Worm (Caenorhabditis elegans) whole organism, L1 larva: Measurements from ENCODE around the gene nhr-142.

ENCODE experiments used
- C04F5.9 ChIP-seq: sonication (generic microtip); optimal IDR thresholded peaks from 2 replicates; lab custom pipeline; 2016; ENCODE audit warnings: missing genetic modification characterization, missing compliant biosample characterization
- F16B12.6 ChIP-seq: fragments of 150-350 bp; optimal IDR thresholded peaks from 2 replicates; lab custom pipeline; 2014; ENCODE audit warnings: missing biosample characterization, missing genetic modification characterization
- alr-1 ChIP-seq: fragments of 200-800 bp; sonication (Bioruptor generic); optimal IDR thresholded peaks from 2 replicates; lab custom pipeline; 2018; ENCODE audit warnings: borderline replicate concordance, mild to moderate bottlenecking, missing genetic modification characterization, missing compliant biosample characterization
- aly-2 ChIP-seq: fragments of 150-350 bp; optimal IDR thresholded peaks from 2 replicates; lab custom pipeline; 2014; ENCODE audit warnings: missing biosample characterization, missing genetic modification characterization
- ama-1 ChIP-seq: fragments of 150-350 bp; optimal IDR thresholded peaks from 2 replicates; lab custom pipeline; 2014
- blmp-1 ChIP-seq: fragments of 150-350 bp; optimal IDR thresholded peaks from 2 replicates; lab custom pipeline; 2014; ENCODE audit warnings: missing biosample characterization, missing genetic modification characterization
- ceh-63 ChIP-seq: fragments of 200-800 bp; sonication (Bioruptor generic); optimal IDR thresholded peaks from 2 replicates; lab custom pipeline; 2018; ENCODE audit warnings: mild to moderate bottlenecking, missing genetic modification characterization, missing compliant biosample characterization
- ceh-8 ChIP-seq: fragments of 200-800 bp; sonication (Bioruptor generic); optimal IDR thresholded peaks from 2 replicates; lab custom pipeline; 2018; ENCODE audit warnings: mild to moderate bottlenecking, missing genetic modification characterization, moderate library complexity, missing compliant biosample characterization
- ceh-90 ChIP-seq: sonication (generic microtip); optimal IDR thresholded peaks from 2 replicates; lab custom pipeline; 2016; ENCODE audit warnings: missing genetic modification characterization, missing compliant biosample characterization
- ces-1 ChIP-seq: fragments of 150-350 bp; optimal IDR thresholded peaks from 2 replicates; lab custom pipeline; 2014; ENCODE audit warnings: missing biosample characterization, missing genetic modification reagents, missing genetic modification characterization
- dpl-1 ChIP-seq, 3 experiments: fragments of 150-350 bp in 2 of 3; sonication (generic microtip) in 1 of 3; optimal IDR thresholded peaks; 2 replicates each; lab custom pipeline; 2014 to 2017; ENCODE audit warnings: missing biosample characterization in 3 of 3, missing genetic modification characterization in 3 of 3, missing genetic modification reagents in 3 of 3
- efl-1 ChIP-seq, 4 experiments: fragments of 150-350 bp; optimal IDR thresholded peaks in 3 of 4; peaks in 1 of 4; 1 replicate in 1 of 4; 2 replicates in 3 of 4; lab custom pipeline; 2014; ENCODE audit warnings: missing biosample characterization in 2 of 4, missing genetic modification characterization in 2 of 4, missing genetic modification reagents in 2 of 4
- efl-3 ChIP-seq: fragments of 200-800 bp; sonication (Bioruptor generic); optimal IDR thresholded peaks from 2 replicates; lab custom pipeline; 2018; ENCODE audit warnings: mild to moderate bottlenecking, missing genetic modification characterization, missing compliant biosample characterization
- elt-2 ChIP-seq: sonication (generic microtip); optimal IDR thresholded peaks from 2 replicates; lab custom pipeline; 2016; ENCODE audit warnings: missing genetic modification characterization, mild to moderate bottlenecking, inconsistent platforms, missing compliant biosample characterization, missing genetic modification reagents
- elt-3 ChIP-seq, 6 experiments: fragments of 150-350 bp in 1 of 6; sonication (generic microtip); optimal IDR thresholded peaks; 2 replicates each; lab custom pipeline; 2017 to 2018; ENCODE audit warnings: missing biosample characterization in 6 of 6, missing genetic modification characterization in 6 of 6, inconsistent platforms in 1 of 6
- ets-5 ChIP-seq: fragments of 200-800 bp; sonication (Bioruptor generic); IDR thresholded peaks from 2 replicates; pipeline ENCODE4 v1.3.6; 2022; ENCODE audit warnings: missing genetic modification characterization, missing compliant biosample characterization
- fkh-10 ChIP-seq: sonication (generic microtip); optimal IDR thresholded peaks from 2 replicates; lab custom pipeline; 2017; ENCODE audit warnings: missing biosample characterization, missing genetic modification reagents, missing genetic modification characterization
- fkh-4 ChIP-seq: sonication (generic microtip); optimal IDR thresholded peaks from 2 replicates; lab custom pipeline; 2016; ENCODE audit warnings: missing compliant biosample characterization, missing genetic modification characterization, borderline replicate concordance
- grh-1 ChIP-seq: fragments of 200-800 bp; sonication (Bioruptor generic); IDR thresholded peaks from 2 replicates; pipeline ENCODE4 v1.3.6; 2022; ENCODE audit warnings: missing genetic modification reagents, missing genetic modification characterization, missing compliant biosample characterization
- hlh-17 ChIP-seq: fragments of 200-800 bp; sonication (Bioruptor generic); optimal IDR thresholded peaks from 2 replicates; lab custom pipeline; 2018; ENCODE audit warnings: missing genetic modification characterization, mild to moderate bottlenecking, missing compliant biosample characterization, moderate library complexity, borderline replicate concordance
- hpl-2 ChIP-seq: fragments of 150-350 bp; optimal IDR thresholded peaks from 2 replicates; lab custom pipeline; 2014; ENCODE audit warnings: missing biosample characterization, missing genetic modification reagents, missing genetic modification characterization
- irx-1 ChIP-seq: sonication (generic microtip); optimal IDR thresholded peaks from 2 replicates; lab custom pipeline; 2016; ENCODE audit warnings: missing genetic modification characterization, missing compliant biosample characterization
- lin-14 ChIP-seq: fragments of 200-800 bp; sonication (Bioruptor generic); optimal IDR thresholded peaks from 2 replicates; lab custom pipeline; 2018; ENCODE audit warnings: mild to moderate bottlenecking, missing genetic modification characterization, moderate library complexity, missing compliant biosample characterization
- lin-15B ChIP-seq: fragments of 150-350 bp; sonication (generic microtip); optimal IDR thresholded peaks from 3 replicates; lab custom pipeline; 2014; ENCODE audit warnings: missing biosample characterization, missing genetic modification characterization
- lin-35 ChIP-seq, 2 experiments: fragments of 150-350 bp; optimal IDR thresholded peaks; 2 replicates each; lab custom pipeline; 2014; ENCODE audit warnings: missing biosample characterization in 2 of 2, missing genetic modification characterization in 2 of 2, missing genetic modification reagents in 2 of 2
- lsy-2 ChIP-seq, 2 experiments: fragments of 150-350 bp; optimal IDR thresholded peaks; 2 replicates each; lab custom pipeline; 2014; ENCODE audit warnings: missing biosample characterization in 2 of 2, missing genetic modification characterization in 2 of 2
- mdl-1 ChIP-seq, 2 experiments: fragments of 150-350 bp; optimal IDR thresholded peaks; 2 replicates each; lab custom pipeline; 2014 to 2017; ENCODE audit warnings: missing biosample characterization in 2 of 2, missing genetic modification characterization in 2 of 2, inconsistent platforms in 1 of 2
- mef-2 ChIP-seq: fragments of 150-350 bp; optimal IDR thresholded peaks from 2 replicates; lab custom pipeline; 2014; ENCODE audit warnings: missing biosample characterization, missing genetic modification characterization
- mep-1 ChIP-seq: fragments of 150-350 bp; optimal IDR thresholded peaks from 2 replicates; lab custom pipeline; 2014; ENCODE audit warnings: missing biosample characterization, missing genetic modification characterization
- nhr-11 ChIP-seq: fragments of 150-350 bp; optimal IDR thresholded peaks from 2 replicates; lab custom pipeline; 2014; ENCODE audit warnings: missing biosample characterization, missing genetic modification characterization
- nhr-12 ChIP-seq: sonication (generic microtip); optimal IDR thresholded peaks from 2 replicates; lab custom pipeline; 2017; ENCODE audit warnings: missing biosample characterization, missing genetic modification characterization
- nhr-19 ChIP-seq: fragments of 200-800 bp; sonication (Bioruptor generic); conservative IDR thresholded peaks from 2 replicates; pipeline ENCODE4 v1.3.6; 2022; ENCODE audit warnings: missing genetic modification characterization, missing compliant biosample characterization
- nhr-20 ChIP-seq: sonication (generic microtip); optimal IDR thresholded peaks from 2 replicates; lab custom pipeline; 2016; ENCODE audit warnings: mild to moderate bottlenecking, missing genetic modification characterization, missing compliant biosample characterization
- nhr-237 ChIP-seq: fragments of 150-350 bp; optimal IDR thresholded peaks from 2 replicates; lab custom pipeline; 2014; ENCODE audit warnings: missing biosample characterization, missing genetic modification characterization
- nhr-28 ChIP-seq: fragments of 150-350 bp; optimal IDR thresholded peaks from 2 replicates; lab custom pipeline; 2014; ENCODE audit warnings: missing biosample characterization, missing genetic modification characterization
- nhr-47 ChIP-seq: sonication (generic microtip); optimal IDR thresholded peaks from 2 replicates; lab custom pipeline; 2016; ENCODE audit warnings: mild to moderate bottlenecking, missing genetic modification characterization, moderate library complexity, missing compliant biosample characterization
- nhr-71 ChIP-seq: sonication (generic microtip); optimal IDR thresholded peaks from 2 replicates; lab custom pipeline; 2016; ENCODE audit warnings: mild to moderate bottlenecking, missing genetic modification characterization, moderate library complexity, missing compliant biosample characterization
- nhr-76 ChIP-seq: sonication (generic microtip); optimal IDR thresholded peaks from 2 replicates; lab custom pipeline; 2017; ENCODE audit warnings: missing biosample characterization, missing genetic modification characterization
- nhr-85 ChIP-seq: sonication (generic microtip); peaks from one replicate; lab custom pipeline; 2016; ENCODE audit warnings: missing genetic modification characterization, inconsistent platforms, missing compliant biosample characterization
- pag-3 ChIP-seq: sonication (generic microtip); optimal IDR thresholded peaks from 2 replicates; lab custom pipeline; 2017; ENCODE audit warnings: missing genetic modification characterization, mild to moderate bottlenecking, missing compliant biosample characterization, antibody characterized with exemption, borderline replicate concordance; ENCODE audit not compliant: insufficient read depth
- pax-3 ChIP-seq: fragments of 200-800 bp; sonication (Bioruptor generic); optimal IDR thresholded peaks from 2 replicates; lab custom pipeline; 2018; ENCODE audit warnings: mild to moderate bottlenecking, missing genetic modification characterization, moderate library complexity, missing compliant biosample characterization
- pqm-1 ChIP-seq: sonication (generic microtip); optimal IDR thresholded peaks from 3 replicates; lab custom pipeline; 2017; ENCODE audit warnings: missing biosample characterization, missing genetic modification characterization
- rnt-1 ChIP-seq: sonication (generic microtip); optimal IDR thresholded peaks from 2 replicates; lab custom pipeline; 2016; ENCODE audit warnings: mild to moderate bottlenecking, missing genetic modification characterization, moderate library complexity, missing compliant biosample characterization
- skn-1 ChIP-seq: fragments of 150-350 bp; optimal IDR thresholded peaks from 2 replicates; lab custom pipeline; 2014; ENCODE audit warnings: missing biosample characterization, missing genetic modification characterization
- snpc-4 ChIP-seq: fragments of 150-350 bp; optimal IDR thresholded peaks from 2 replicates; lab custom pipeline; 2014; ENCODE audit warnings: missing biosample characterization, missing genetic modification characterization
- snu-23 ChIP-seq: sonication (generic microtip); optimal IDR thresholded peaks from 2 replicates; lab custom pipeline; 2016; ENCODE audit warnings: missing genetic modification characterization, missing compliant biosample characterization
- tlp-1 ChIP-seq: fragments of 150-350 bp; optimal IDR thresholded peaks from 2 replicates; lab custom pipeline; 2014; ENCODE audit warnings: missing biosample characterization, missing genetic modification characterization
- unc-130 ChIP-seq: fragments of 150-350 bp; optimal IDR thresholded peaks from 2 replicates; lab custom pipeline; 2017; ENCODE audit warnings: missing biosample characterization, missing genetic modification characterization, inconsistent platforms
- unc-30 ChIP-seq: sonication (generic microtip); optimal IDR thresholded peaks from 2 replicates; lab custom pipeline; 2017; ENCODE audit warnings: missing biosample characterization, missing genetic modification characterization
- unc-86 ChIP-seq: sonication (generic microtip); optimal IDR thresholded peaks from 2 replicates; lab custom pipeline; 2016; ENCODE audit warnings: missing genetic modification characterization, missing compliant biosample characterization
- zag-1 ChIP-seq: fragments of 150-350 bp; optimal IDR thresholded peaks from 2 replicates; lab custom pipeline; 2014; ENCODE audit warnings: missing biosample characterization, missing genetic modification characterization

Gene nhr-142

ce11 chrV:5765081-5765480 is 25.3 kb downstream of the nhr-142 start, which contains the start of gene pgph-2:
pgph-2 (plus strand) TSS chrV:5765127.
- TF ChIP-seq ceh-8 (GFP tag; lab: Kevin White, UChicago), result no peak
- peak; percentile 33 for TF ChIP-seq elt-2 (tag; lab: Kevin White, UChicago)

DNA sequence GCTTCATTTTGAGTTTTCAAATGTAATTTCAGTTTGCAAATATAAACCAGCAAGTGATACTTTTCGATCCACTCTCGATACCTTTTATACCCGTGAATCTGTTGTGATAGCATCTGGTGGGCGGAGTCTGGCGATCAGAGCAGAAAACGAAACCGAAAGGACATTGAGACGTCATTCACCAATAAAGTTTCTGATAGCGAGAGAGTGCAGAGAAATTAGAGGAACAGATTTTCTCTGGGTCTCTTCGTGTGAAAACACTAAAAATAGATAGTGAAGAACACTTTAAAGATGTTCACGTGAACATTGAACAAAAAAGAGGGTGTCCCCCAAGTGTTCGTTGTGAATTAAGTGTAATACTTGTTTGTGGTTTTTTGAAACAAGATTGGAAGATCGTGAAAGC is 26.6 kb downstream of the nhr-142 start, which contains the start of gene pgph-3:
pgph-3 (minus strand) TSS at position 60 of the 400 bp plus-strand sequence.
- TF ChIP-seq ceh-63, result no peak
- TF ChIP-seq nhr-47 (tag; lab: Kevin White, UChicago), result no peak
- TF ChIP-seq aly-2, result no peak
- no peak for TF ChIP-seq efl-3 (GFP tag; lab: Kevin White, UChicago)
- peak; percentile 65 for TF ChIP-seq elt-2 (tag; lab: Kevin White, UChicago)
- TF ChIP-seq lsy-2 (tag; optimal IDR thresholded peaks at IDR 0.05; lab: Kevin White, UChicago), result no peak
- no peak for TF ChIP-seq unc-86 (tag; lab: Kevin White, UChicago)
- TF ChIP-seq elt-3 (tag; optimal IDR thresholded peaks at IDR 0.05; lab: Kevin White, UChicago), result peak in 1 of 6 experiments; percentile 20
- TF ChIP-seq lin-14, result peak; percentile 81
- peak; percentile 63 for TF ChIP-seq nhr-71
- TF ChIP-seq nhr-76 (tag; lab: Kevin White, UChicago), result no peak
- TF ChIP-seq snu-23 (GFP tag; lab: Kevin White, UChicago), result no peak
- no peak for TF ChIP-seq nhr-11 (tag; lab: Kevin White, UChicago)
- peak; percentile 82 for TF ChIP-seq nhr-85
- no peak for TF ChIP-seq mef-2 (tag; lab: Kevin White, UChicago)
- no peak for TF ChIP-seq nhr-12 (tag; lab: Kevin White, UChicago)
- TF ChIP-seq unc-30, result no peak
- TF ChIP-seq lin-15B, result no peak
- TF ChIP-seq blmp-1 (tag; lab: Kevin White, UChicago), result peak; percentile 59
- TF ChIP-seq pax-3, result no peak
- TF ChIP-seq ets-5 (GFP tag; lab: Robert Waterston, UW), result no peak
- TF ChIP-seq dpl-1 (GFP tag; optimal IDR thresholded peaks at IDR 0.05; lab: Kevin White, UChicago), result no peak
- peak; percentile 28 for TF ChIP-seq mep-1 (tag; lab: Kevin White, UChicago)
- no peak for TF ChIP-seq nhr-237 (tag; lab: Kevin White, UChicago)
- no peak for TF ChIP-seq skn-1 (tag; lab: Kevin White, UChicago)
- TF ChIP-seq nhr-28, result no peak
- TF ChIP-seq hpl-2, result no peak
- no peak for TF ChIP-seq alr-1 (tag; lab: Kevin White, UChicago)
- TF ChIP-seq C04F5.9, result no peak
- TF ChIP-seq ces-1, result no peak
- TF ChIP-seq fkh-10 (GFP tag; lab: Kevin White, UChicago), result no peak
- TF ChIP-seq nhr-19 (GFP tag; lab: Robert Waterston, UW), result peak; percentile 51
- peak; percentile 40 for TF ChIP-seq rnt-1 (tag; lab: Kevin White, UChicago)
- no peak for TF ChIP-seq pqm-1
- TF ChIP-seq unc-130, result no peak
- TF ChIP-seq fkh-4, result no peak
- no peak for TF ChIP-seq ceh-90 (tag; lab: Kevin White, UChicago)
- peak in 1 of 2 experiments; percentile 9 for TF ChIP-seq lin-35 (GFP tag; optimal IDR thresholded peaks at IDR 0.05; lab: Kevin White, UChicago)
- no peak for TF ChIP-seq snpc-4 (tag; lab: Kevin White, UChicago)
- TF ChIP-seq ama-1 (lab: Kevin White, UChicago), result no peak
- peak; percentile 49 for TF ChIP-seq nhr-20 (tag; lab: Kevin White, UChicago)
- peak; percentile 17 to 27 for TF ChIP-seq efl-1 (optimal IDR thresholded peaks at IDR 0.05; lab: Kevin White, UChicago)
- TF ChIP-seq efl-1 (GFP tag; optimal IDR thresholded peaks at IDR 0.05 in 1 of 2; lab: Kevin White, UChicago), result no peak
- TF ChIP-seq F16B12.6 (tag; lab: Kevin White, UChicago), result no peak
- no peak for TF ChIP-seq zag-1 (tag; lab: Kevin White, UChicago)
- TF ChIP-seq tlp-1 (tag; lab: Kevin White, UChicago), result no peak
- TF ChIP-seq grh-1, result no peak
- no peak for TF ChIP-seq irx-1 (tag; lab: Kevin White, UChicago)
- no peak for TF ChIP-seq pag-3 (tag; lab: Kevin White, UChicago)
- no peak for TF ChIP-seq mdl-1 (tag; optimal IDR thresholded peaks at IDR 0.05; lab: Kevin White, UChicago)
- TF ChIP-seq hlh-17, result no peak
